Worm (Caenorhabditis elegans) whole organism, L4 larva: ENCODE results near the gene T05H10.4.

ENCODE experiments used
- F37D6.2 ChIP-seq: sonication (generic microtip); optimal IDR thresholded peaks from 2 replicates; lab custom pipeline; 2016; ENCODE audit warnings: mild to moderate bottlenecking, missing genetic modification characterization, missing compliant biosample characterization
- lir-3 ChIP-seq: sonication (generic microtip); optimal IDR thresholded peaks from 2 replicates; lab custom pipeline; 2016; ENCODE audit warnings: mild to moderate bottlenecking, missing genetic modification characterization, missing compliant biosample characterization
- madf-9 ChIP-seq: fragments of 200-800 bp; sonication (Bioruptor generic); conservative IDR thresholded peaks from 2 replicates; pipeline ENCODE4 v1.3.6; 2022; ENCODE audit warnings: missing genetic modification reagents, missing genetic modification characterization, missing compliant biosample characterization
- mdl-1 ChIP-seq, 2 experiments: fragments of 150-350 bp in 1 of 2; sonication (generic microtip) in 1 of 2; optimal IDR thresholded peaks; 2 replicates each; lab custom pipeline; 2014 to 2017; ENCODE audit warnings: missing biosample characterization in 2 of 2, missing genetic modification characterization in 2 of 2
- set-16 ChIP-seq: fragments of 200-800 bp; sonication (Bioruptor generic); IDR thresholded peaks from 2 replicates; pipeline ENCODE4 v1.3.6; 2022; ENCODE audit warnings: missing genetic modification reagents, missing genetic modification characterization, missing compliant biosample characterization
- zip-2 ChIP-seq: fragments of 150-350 bp; optimal IDR thresholded peaks from 2 replicates; lab custom pipeline; 2014; ENCODE audit warnings: missing biosample characterization, missing genetic modification characterization

The T05H10.4 gene

ce11 chrII:8099212-8099784, 46.3 kb downstream of the T05H10.4 start (continued):
- TF ChIP-seq lir-3 (no peak), set-16 (GFP tag; lab: Robert Waterston, UW) (no peak), madf-9 (GFP tag; lab: Robert Waterston, UW) (no peak), mdl-1 (tag; optimal IDR thresholded peaks at IDR 0.05; lab: Kevin White, UChicago) (no peak), zip-2 (no peak)

- no peak for TF ChIP-seq F37D6.2 (tag; lab: Kevin White, UChicago)
- TF ChIP-seq, all 104 proteins: peak for 0
Observed at ce11 chrII:8102041-8102440, 49.1 kb downstream of the T05H10.4 start, which contains the start of gene sre-2. sre-2 (minus strand) TSS chrII:8102141.
